Worm (Caenorhabditis elegans): ENCODE data around the gene srw-83.
"Not testable (repeated sequence)": the region's sequence is repeated elsewhere in the genome, so short reads cannot be mapped to it uniquely, and the experiment has no call there.

The srw-83 gene

DNA sequence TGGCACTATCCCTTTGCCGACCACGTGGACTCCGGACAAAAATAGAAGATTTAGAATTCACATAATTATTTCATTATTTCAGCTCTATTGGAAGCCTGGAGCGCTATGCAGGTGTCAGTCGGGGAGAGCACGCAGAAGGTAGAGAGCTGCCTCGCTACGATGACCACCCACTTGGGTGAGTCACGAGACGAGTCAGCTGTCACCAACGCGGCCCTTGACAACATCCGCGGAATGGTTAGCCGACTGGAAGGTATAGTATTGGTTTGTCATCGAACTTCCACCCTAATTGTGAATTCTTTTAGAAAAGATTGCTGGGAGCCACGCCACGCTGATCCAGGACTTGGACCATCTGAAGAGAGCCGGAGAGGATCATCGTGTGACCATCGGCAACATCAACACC, 13.1 kb downstream of the srw-83 start, which contains the start of gene ZK262.9:
ZK262.9 (plus strand) TSS at position 301 of the 400 bp plus-strand sequence.
- not testable (repeated sequence) for TF ChIP-seq madf-5 (GFP tag; IDR thresholded peaks at IDR 0.05); skn-1 (tag; optimal IDR thresholded peaks at IDR 0.05); Y75B8A.6 (GFP tag; IDR thresholded peaks at IDR 0.05)

DNA sequence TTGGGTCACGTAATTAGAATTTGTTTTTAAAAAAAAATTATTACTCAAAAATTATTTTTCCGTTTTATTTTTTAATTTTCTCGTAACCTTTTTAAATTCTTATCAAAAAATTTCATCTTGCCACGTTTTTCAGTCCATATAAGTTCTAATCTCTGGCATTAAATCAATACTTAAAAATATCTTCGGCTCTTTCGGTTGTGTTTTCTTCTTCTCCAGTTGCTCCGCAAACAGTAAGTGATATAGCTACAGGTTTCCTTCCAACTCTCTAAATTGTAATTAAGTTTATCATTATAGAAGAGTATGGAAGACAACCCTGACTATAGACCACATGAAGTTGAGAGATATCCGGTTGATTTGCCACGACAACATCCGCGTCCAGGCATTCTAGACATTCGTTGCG, 17.7 kb downstream of the srw-83 start, which contains the start of gene ZK228.1:
ZK228.1 (plus strand) TSS at position 301 of the 400 bp plus-strand sequence.
- no peak for TF ChIP-seq T26A8.4 (GFP tag; IDR thresholded peaks at IDR 0.05)
- TF ChIP-seq aha-1 (tag): peak; percentile 38

DNA sequence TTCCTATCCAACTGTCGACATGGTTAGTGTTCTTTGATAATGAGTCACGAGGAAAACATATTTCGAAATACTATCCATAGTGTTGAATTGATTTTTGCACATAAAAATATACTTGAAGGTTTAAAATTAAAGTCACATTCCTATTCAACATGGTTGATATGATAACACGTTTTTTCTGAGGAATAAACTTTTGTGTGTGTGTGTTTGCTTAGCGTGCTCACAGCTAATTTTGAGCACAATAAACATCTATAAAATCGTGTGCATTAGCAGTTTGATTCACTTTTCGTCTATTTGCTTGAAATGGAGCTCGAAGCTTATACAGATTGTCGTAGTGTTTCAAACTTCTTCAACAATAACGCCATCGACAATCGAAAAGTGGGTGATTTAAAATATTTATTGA, 30.2 kb downstream of the srw-83 start, which contains the start of gene ZK228.10:
ZK228.10 (plus strand) TSS at position 301 of the 400 bp plus-strand sequence.
- TF ChIP-seq ama-1 (optimal IDR thresholded peaks at IDR 0.05) (no peak), lin-38 (GFP tag; IDR thresholded peaks at IDR 0.05) (no peak), skn-1 (tag; optimal IDR thresholded peaks at IDR 0.05) (no peak), lir-3 (tag; optimal IDR thresholded peaks at IDR 0.05) (no peak), dmd-9 (GFP tag; IDR thresholded peaks at IDR 0.05) (no peak), pha-4 (GFP tag; IDR thresholded peaks at IDR 0.05) (no peak), pha-4 (tag; optimal IDR thresholded peaks at IDR 0.05) (no peak), unc-39 (tag; optimal IDR thresholded peaks at IDR 0.05) (no peak), pqm-1 (tag; optimal IDR thresholded peaks at IDR 0.05) (no peak), arid-1 (GFP tag; conservative IDR thresholded peaks at IDR 0.05) (no peak), F26F4.8 (GFP tag; conservative IDR thresholded peaks at IDR 0.05) (no peak), nhr-6 (tag; optimal IDR thresholded peaks at IDR 0.05) (no peak), snpc-1.2 (GFP tag; IDR thresholded peaks at IDR 0.05) (no peak), ztf-7 (tag; optimal IDR thresholded peaks at IDR 0.05) (no peak)

DNA sequence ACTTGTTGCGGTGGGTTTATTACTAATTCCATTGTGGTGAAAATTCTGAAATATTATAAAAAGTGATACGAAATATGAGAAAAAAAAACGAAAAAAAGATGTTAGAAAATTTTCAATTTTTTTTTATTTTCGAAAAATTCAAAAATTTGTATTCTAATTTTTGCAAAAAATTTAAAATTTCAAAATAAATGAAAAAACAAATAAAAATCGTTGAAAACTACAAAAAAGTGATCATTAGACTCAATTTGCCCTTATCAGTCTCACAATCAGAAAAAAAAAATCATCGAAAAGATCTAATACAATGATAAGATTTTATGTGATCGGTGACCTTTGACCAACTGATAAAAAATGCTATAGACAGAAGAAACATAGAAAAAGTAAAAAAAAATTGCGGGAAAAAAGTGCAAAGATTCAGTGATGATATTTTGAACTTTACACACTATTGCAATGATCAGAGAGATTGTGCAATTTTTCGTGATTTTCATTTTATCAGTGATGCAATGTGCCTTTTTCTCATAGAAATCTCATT, 34.9 kb downstream of the srw-83 start, which contains the start of gene ZK228.3:
ZK228.3 (minus strand) TSS at position 51 of the 529 bp plus-strand sequence.
- TF ChIP-seq lin-29 (GFP tag; IDR thresholded peaks at IDR 0.05) (no peak), nhr-77 (tag; optimal IDR thresholded peaks at IDR 0.05) (peak; percentile 76), fkh-10 (GFP tag; optimal IDR thresholded peaks at IDR 0.05) (no peak), ZK337.2 (GFP tag; IDR thresholded peaks at IDR 0.05) (no peak), T26A8.4 (GFP tag; IDR thresholded peaks at IDR 0.05) (no peak), egl-27 (tag; optimal IDR thresholded peaks at IDR 0.05) (no peak), rbr-2 (tag; optimal IDR thresholded peaks at IDR 0.05) (no peak), lin-38 (GFP tag; IDR thresholded peaks at IDR 0.05) (no peak), ceh-32 (tag; optimal IDR thresholded peaks at IDR 0.05; ENCODE audit: poor library complexity) (no peak), lin-1 (GFP tag; IDR thresholded peaks at IDR 0.05) (0 out of 2 replicates have a peak, but pooled peaks have one; percentile 30), ceh-20 (GFP tag; IDR thresholded peaks at IDR 0.05) (no peak), nhr-48 (tag; optimal IDR thresholded peaks at IDR 0.05) (peak; percentile 23), hlh-11 (tag; optimal IDR thresholded peaks at IDR 0.05) (peak; percentile 52), lin-15B (tag; optimal IDR thresholded peaks at IDR 0.05) (no peak), saeg-2 (GFP tag; IDR thresholded peaks at IDR 0.05) (no peak), daf-8 (GFP tag; IDR thresholded peaks at IDR 0.05) (no peak), tra-1 (GFP tag; IDR thresholded peaks at IDR 0.05) (peak; percentile 53; the same call in 1 of the 2 replicates), lim-7 (GFP tag; IDR thresholded peaks at IDR 0.05) (no peak), unc-39 (tag; optimal IDR thresholded peaks at IDR 0.05) (no peak), dmd-6 (GFP tag; IDR thresholded peaks at IDR 0.05) (peak; percentile 90), Y48G9A.11 (GFP tag; IDR thresholded peaks at IDR 0.05) (no peak), daf-12 (tag; optimal IDR thresholded peaks at IDR 0.05) (no peak), tag-97 (GFP tag; IDR thresholded peaks at IDR 0.05) (no peak), nhr-28 (tag; optimal IDR thresholded peaks at IDR 0.05) (peak; percentile 91), pqm-1 (tag; optimal IDR thresholded peaks at IDR 0.05) (peak; percentile 94), zip-2 (tag; optimal IDR thresholded peaks at IDR 0.05) (no peak), nhr-111 (GFP tag; optimal IDR thresholded peaks at IDR 0.05) (no peak), nhr-41 (GFP tag; IDR thresholded peaks at IDR 0.05) (peak; percentile 93), php-3 (GFP tag; IDR thresholded peaks at IDR 0.05) (peak; percentile 35; the same call in 1 of the 2 replicates), daf-16 (GFP tag; optimal IDR thresholded peaks at IDR 0.05) (no peak), daf-16 (tag; optimal IDR thresholded peaks at IDR 0.05) (peak; percentile 55)
